Worm (Caenorhabditis elegans) whole organism, midembryonic: ENCODE data around the gene sos-1.

Experiments used
- flt-1 ChIP-seq: fragments of 200-800 bp; sonication (Bioruptor generic); IDR thresholded peaks from 2 replicates; pipeline ENCODE4 v1.3.6; 2022; ENCODE audit warnings: missing genetic modification characterization, missing compliant biosample characterization
- klf-2 ChIP-seq: fragments of 200-800 bp; sonication (Bioruptor generic); conservative IDR thresholded peaks from 2 replicates; pipeline ENCODE4 v1.3.6; 2022; ENCODE audit warnings: missing genetic modification reagents, missing genetic modification characterization, missing compliant biosample characterization
- med-1 ChIP-seq: sonication (generic microtip); optimal IDR thresholded peaks from 2 replicates; lab custom pipeline; 2017; ENCODE audit warnings: missing genetic modification characterization, mild to moderate bottlenecking, missing compliant biosample characterization, antibody characterized with exemption, missing genetic modification reagents; ENCODE audit not compliant: insufficient read depth
- ref-1 ChIP-seq: fragments of 200-800 bp; sonication (Bioruptor generic); conservative IDR thresholded peaks from 2 replicates; pipeline ENCODE4 v1.3.6; 2022; ENCODE audit warnings: missing genetic modification reagents, missing genetic modification characterization, missing compliant biosample characterization
- tab-1 ChIP-seq: fragments of 200-800 bp; sonication (Bioruptor generic); IDR thresholded peaks from 2 replicates; pipeline ENCODE4 v1.3.6; 2022; ENCODE audit warnings: missing genetic modification characterization, missing compliant biosample characterization
- ztf-23 ChIP-seq: fragments of 200-800 bp; sonication (Bioruptor generic); IDR thresholded peaks from 2 replicates; pipeline ENCODE4 v1.3.6; 2022; ENCODE audit warnings: missing genetic modification reagents, missing genetic modification characterization, missing compliant biosample characterization
- ztf-29 ChIP-seq: fragments of 200-800 bp; sonication (Bioruptor generic); IDR thresholded peaks from 2 replicates; pipeline ENCODE4 v1.3.6; 2022; ENCODE audit warnings: missing genetic modification reagents, missing genetic modification characterization, missing compliant biosample characterization

DNA sequence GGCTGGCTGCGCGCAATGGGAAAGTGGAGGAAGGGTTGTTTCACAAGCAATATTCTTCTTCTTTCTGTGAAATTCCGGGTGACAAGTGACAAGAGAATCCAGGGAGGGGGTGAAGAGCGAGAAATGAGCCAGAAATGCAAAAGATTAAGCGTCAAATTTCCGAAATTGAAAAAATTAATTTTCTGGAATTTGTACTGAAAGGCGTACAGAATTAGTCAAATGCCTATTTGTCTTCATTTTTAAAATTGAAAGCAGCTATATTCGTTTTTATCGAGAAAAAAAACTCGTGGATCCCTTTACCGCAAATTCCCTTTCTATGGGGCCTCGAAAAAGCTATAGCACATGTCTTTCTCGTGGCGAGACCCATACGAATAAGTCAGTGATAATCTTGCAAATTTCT lies 13.4 kb downstream of the sos-1 start:
- TF ChIP-seq klf-2 (no peak), flt-1 (no peak), ztf-29 (GFP tag; lab: Robert Waterston, UW) (no peak), ztf-23 (no peak), ref-1 (GFP tag; lab: Robert Waterston, UW) (no peak), tab-1 (GFP tag; lab: Robert Waterston, UW) (no peak), med-1 (no peak)
